Fruit fly (Drosophila melanogaster) Kc167 (cell line): ENCODE results near the gene spag4.

Source experiments
- Myc ChIP-seq: fragments of >200 bp; optimal IDR thresholded peaks from 2 replicates; lab custom pipeline; 2017; ENCODE audit warnings: missing external identifiers
- Sin3A ChIP-seq: fragments of >200 bp; optimal IDR thresholded peaks from 2 replicates; lab custom pipeline; 2018; ENCODE audit warnings: missing external identifiers
- h ChIP-seq: fragments of >200 bp; optimal IDR thresholded peaks from 3 replicates; lab custom pipeline; 2018; ENCODE audit warnings: missing external identifiers
- psq ChIP-seq: fragments of >200 bp; optimal IDR thresholded peaks from 2 replicates; lab custom pipeline; 2017; ENCODE audit warnings: missing external identifiers

- TF ChIP-seq h (lab: Kevin White, UChicago) = no peak
- no peak for TF ChIP-seq Sin3A (lab: Kevin White, UChicago)
- no peak for TF ChIP-seq Myc (lab: Kevin White, UChicago)
- TF ChIP-seq psq = no peak
These were observed 16.7 kb upstream of the spag4 start for dm6 chr2L:11628292-11628691.
